Worm (Caenorhabditis elegans): Measurements from ENCODE around the gene F52D2.7.

Gene F52D2.7

DNA sequence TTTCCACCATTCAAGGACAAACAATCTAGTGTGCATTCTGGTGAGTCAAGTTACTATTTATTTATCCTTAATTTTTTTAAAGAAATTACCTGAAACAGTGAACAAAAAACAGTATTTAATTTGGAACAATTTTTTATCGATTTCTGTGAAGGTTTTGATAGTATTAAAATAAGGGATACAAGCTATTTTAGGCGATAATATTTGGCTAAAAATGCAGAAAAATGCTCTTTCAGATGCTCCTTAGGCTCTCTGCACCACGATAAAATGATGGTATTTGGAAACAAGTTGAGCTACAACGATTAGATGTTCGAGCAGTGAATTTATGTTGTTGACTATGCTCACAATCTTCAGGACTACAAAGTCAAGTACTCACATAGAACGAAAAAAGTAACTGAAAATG is 13.3 kb downstream of the F52D2.7 start, which contains the start of gene F52D2.6:
F52D2.6 (plus strand) TSS at position 301 of the 400 bp plus-strand sequence.
- no peak for TF ChIP-seq drap-1 (GFP tag; optimal IDR thresholded peaks at IDR 0.05)
- TF ChIP-seq unc-39 (tag; optimal IDR thresholded peaks at IDR 0.05): no peak
- no peak for TF ChIP-seq ceh-83 (GFP tag; optimal IDR thresholded peaks at IDR 0.05)
- no peak for TF ChIP-seq ceh-39 (tag; optimal IDR thresholded peaks at IDR 0.05)
- TF ChIP-seq lin-13 (tag; optimal IDR thresholded peaks at IDR 0.05): no peak
- TF ChIP-seq flh-1 (GFP tag; optimal IDR thresholded peaks at IDR 0.05): no peak

DNA sequence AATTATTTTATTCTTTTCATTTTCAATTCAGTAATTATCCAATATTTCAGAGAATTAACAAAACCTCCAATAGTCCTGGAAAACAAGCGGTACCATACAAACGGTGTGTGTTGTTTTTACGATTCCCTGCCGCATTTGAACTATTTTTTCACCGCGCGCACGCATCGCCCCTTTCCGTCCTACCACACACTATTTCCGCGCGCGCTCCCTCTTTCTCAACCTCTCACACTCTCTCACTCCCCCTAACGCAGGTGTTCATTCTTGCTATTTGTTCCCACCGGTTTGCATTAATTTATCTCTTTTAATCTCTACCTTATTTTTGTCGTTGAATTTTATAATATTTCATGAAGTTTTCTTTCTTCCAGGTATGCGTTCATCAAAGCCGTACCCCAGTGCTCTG is 15.3 kb downstream of the F52D2.7 start, which contains the start of gene F52D2.12:
F52D2.12 (plus strand) TSS at position 307 of the 400 bp plus-strand sequence.
- TF ChIP-seq ceh-43 (GFP tag; optimal IDR thresholded peaks at IDR 0.05) (no peak), hlh-1 (tag; optimal IDR thresholded peaks at IDR 0.05) (no peak), elt-3 (tag; optimal IDR thresholded peaks at IDR 0.05) (no peak), M03D4.4 (tag; optimal IDR thresholded peaks at IDR 0.05) (no peak)

DNA sequence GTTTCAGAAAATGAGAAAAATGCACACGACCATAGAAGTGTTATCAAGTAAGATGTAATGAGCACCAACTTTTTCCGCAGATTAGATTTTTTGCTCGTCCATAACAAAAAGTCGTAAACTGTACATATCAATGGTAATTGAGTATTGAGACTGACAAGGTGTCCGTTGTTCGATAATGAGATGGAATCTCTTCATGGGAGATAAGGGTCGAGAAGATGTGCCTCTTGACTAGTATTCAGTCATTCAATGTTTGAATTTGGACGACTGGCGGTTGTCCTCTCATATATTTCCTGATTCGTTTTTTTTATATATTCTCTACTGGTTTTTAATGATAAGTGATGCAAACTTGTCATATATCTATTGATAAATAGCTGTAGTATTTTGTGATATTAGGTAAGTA is 19.3 kb downstream of the F52D2.7 start:
- TF ChIP-seq blmp-1 (tag; optimal IDR thresholded peaks at IDR 0.05) (no peak), mab-5 (tag; optimal IDR thresholded peaks at IDR 0.05) (no peak), hlh-1 (tag; optimal IDR thresholded peaks at IDR 0.05) (no peak), cnd-1 (tag; optimal IDR thresholded peaks at IDR 0.05) (no peak), unc-120 (tag; optimal IDR thresholded peaks at IDR 0.05; ENCODE audit: poor library complexity, severe bottlenecking) (no peak), lin-32 (GFP tag; optimal IDR thresholded peaks at IDR 0.05) (no peak), ztf-11 (tag; optimal IDR thresholded peaks at IDR 0.05) (no peak), pha-4 (tag; optimal IDR thresholded peaks at IDR 0.05) (no peak), lsy-2 (tag; optimal IDR thresholded peaks at IDR 0.05) (no peak), nhr-76 (tag; optimal IDR thresholded peaks at IDR 0.05) (no peak), ham-2 (GFP tag; optimal IDR thresholded peaks at IDR 0.05) (no peak), unc-62 (GFP tag; optimal IDR thresholded peaks at IDR 0.05) (no peak), ceh-43 (GFP tag; optimal IDR thresholded peaks at IDR 0.05) (no peak), nhr-28 (tag; optimal IDR thresholded peaks at IDR 0.05) (no peak)

DNA sequence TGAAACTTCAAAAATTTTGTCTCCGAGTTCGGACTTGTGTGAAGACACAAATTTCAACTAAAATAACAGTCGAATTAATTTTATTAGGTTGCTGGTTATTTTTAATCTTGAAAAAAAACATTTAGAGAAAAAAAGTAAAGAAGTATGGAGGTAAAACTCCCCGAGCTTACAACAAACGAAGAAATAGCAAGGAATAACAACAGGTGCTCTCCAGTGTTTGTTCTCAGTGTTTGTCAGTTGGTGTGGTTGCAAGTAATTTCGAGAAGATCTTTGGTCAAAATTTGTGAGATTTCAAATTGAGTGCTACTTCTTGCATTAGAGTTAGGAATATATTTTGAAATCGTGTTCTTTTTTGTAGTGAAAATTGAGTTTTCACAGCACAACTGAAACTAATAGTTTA is 22.5 kb downstream of the F52D2.7 start:
- TF ChIP-seq flh-1 (GFP tag; optimal IDR thresholded peaks at IDR 0.05) (no peak), hlh-1 (tag; optimal IDR thresholded peaks at IDR 0.05) (peak; percentile 92)

DNA sequence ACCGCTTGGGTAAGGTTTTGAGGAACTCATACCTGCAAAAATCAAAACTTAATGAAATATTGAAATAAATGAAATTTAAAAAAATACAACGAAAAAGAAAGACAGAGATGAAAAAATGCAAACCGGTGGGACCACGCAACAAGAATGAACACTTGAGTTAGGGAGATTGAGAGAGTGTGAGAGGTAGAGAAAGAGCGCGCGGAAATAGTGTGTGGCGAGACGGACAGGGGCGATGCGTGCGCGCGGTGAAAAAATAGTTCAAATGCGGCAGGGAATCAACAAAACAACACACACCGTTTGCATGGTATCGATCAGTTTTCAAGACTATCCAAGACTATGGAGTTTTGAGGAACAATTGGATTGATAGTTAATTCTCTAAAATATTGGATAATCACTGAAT is 27.2 kb downstream of the F52D2.7 start, which contains the start of gene meg-3:
meg-3 (minus strand) TSS at position 32 of the 400 bp plus-strand sequence.
- TF ChIP-seq mep-1 (tag; optimal IDR thresholded peaks at IDR 0.05): peak; percentile 11
- no peak for TF ChIP-seq unc-120 (tag; optimal IDR thresholded peaks at IDR 0.05; ENCODE audit: poor library complexity, severe bottlenecking)

DNA sequence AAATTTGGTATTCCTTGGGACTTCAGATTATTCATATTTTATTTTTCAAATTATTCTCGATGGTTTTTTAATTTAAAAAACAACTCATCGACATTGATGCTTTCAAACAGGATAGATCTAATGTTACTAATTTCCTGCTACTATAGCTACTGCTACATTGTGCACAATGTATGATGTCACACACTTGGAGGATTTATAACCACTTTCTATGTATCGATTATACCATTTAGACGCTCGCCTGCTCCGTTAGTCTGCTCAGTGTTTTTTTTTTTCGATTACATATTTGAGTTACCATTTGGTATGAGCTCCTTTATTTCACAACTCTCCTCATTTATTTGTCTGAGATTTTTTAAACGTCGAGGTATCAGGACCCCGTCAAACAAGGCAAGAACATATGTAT is 28.1 kb downstream of the F52D2.7 start, which contains the start of gene Y40A1A.2:
Y40A1A.2 (plus strand) TSS at position 301 of the 400 bp plus-strand sequence.
- no peak for TF ChIP-seq hlh-1 (tag; optimal IDR thresholded peaks at IDR 0.05)
- TF ChIP-seq mab-5 (tag; optimal IDR thresholded peaks at IDR 0.05): no peak
- TF ChIP-seq ztf-11 (tag; optimal IDR thresholded peaks at IDR 0.05): no peak
- TF ChIP-seq zip-8 (tag; optimal IDR thresholded peaks at IDR 0.05): no peak
- no peak for TF ChIP-seq snpc-4 (tag; optimal IDR thresholded peaks at IDR 0.05)
- TF ChIP-seq nhr-237 (tag; optimal IDR thresholded peaks at IDR 0.05): no peak
- no peak for TF ChIP-seq nhr-76 (tag; optimal IDR thresholded peaks at IDR 0.05)
- no peak for TF ChIP-seq lin-32 (GFP tag; optimal IDR thresholded peaks at IDR 0.05)
- no peak for TF ChIP-seq unc-39 (tag; optimal IDR thresholded peaks at IDR 0.05)
- no peak for TF ChIP-seq ces-1 (GFP tag; optimal IDR thresholded peaks at IDR 0.05)
- no peak for TF ChIP-seq drap-1 (GFP tag; optimal IDR thresholded peaks at IDR 0.05)
- no peak for TF ChIP-seq tbx-8 (GFP tag; optimal IDR thresholded peaks at IDR 0.05)
- TF ChIP-seq sem-2 (GFP tag; optimal IDR thresholded peaks at IDR 0.05): no peak
- no peak for TF ChIP-seq elt-1 (tag; optimal IDR thresholded peaks at IDR 0.05; ENCODE audit: borderline replicate concordance, insufficient read depth)
- no peak for TF ChIP-seq unc-62 (GFP tag; optimal IDR thresholded peaks at IDR 0.05)
- no peak for TF ChIP-seq ham-2 (GFP tag; optimal IDR thresholded peaks at IDR 0.05)
- TF ChIP-seq M03D4.4 (tag; optimal IDR thresholded peaks at IDR 0.05): no peak
- no peak for TF ChIP-seq mep-1 (tag; optimal IDR thresholded peaks at IDR 0.05)
- no peak for TF ChIP-seq cnd-1 (tag; optimal IDR thresholded peaks at IDR 0.05)
- no peak for TF ChIP-seq ceh-83 (GFP tag; optimal IDR thresholded peaks at IDR 0.05)
